Worm (Caenorhabditis elegans) whole organism, midembryonic: ENCODE measurements around the gene rnh-1.0.

ENCODE experiments used
- T22C8.4 ChIP-seq: fragments of 200-800 bp; sonication (Bioruptor generic); IDR thresholded peaks from 2 replicates; pipeline ENCODE4 v1.3.6; 2022; ENCODE audit warnings: missing genetic modification characterization, missing compliant biosample characterization
- flt-1 ChIP-seq: fragments of 200-800 bp; sonication (Bioruptor generic); IDR thresholded peaks from 2 replicates; pipeline ENCODE4 v1.3.6; 2022; ENCODE audit warnings: missing genetic modification characterization, missing compliant biosample characterization
- klf-2 ChIP-seq: fragments of 200-800 bp; sonication (Bioruptor generic); conservative IDR thresholded peaks from 2 replicates; pipeline ENCODE4 v1.3.6; 2022; ENCODE audit warnings: missing genetic modification reagents, missing genetic modification characterization, missing compliant biosample characterization
- tab-1 ChIP-seq: fragments of 200-800 bp; sonication (Bioruptor generic); IDR thresholded peaks from 2 replicates; pipeline ENCODE4 v1.3.6; 2022; ENCODE audit warnings: missing genetic modification characterization, missing compliant biosample characterization
- ztf-23 ChIP-seq: fragments of 200-800 bp; sonication (Bioruptor generic); IDR thresholded peaks from 2 replicates; pipeline ENCODE4 v1.3.6; 2022; ENCODE audit warnings: missing genetic modification reagents, missing genetic modification characterization, missing compliant biosample characterization
- ztf-29 ChIP-seq: fragments of 200-800 bp; sonication (Bioruptor generic); IDR thresholded peaks from 2 replicates; pipeline ENCODE4 v1.3.6; 2022; ENCODE audit warnings: missing genetic modification reagents, missing genetic modification characterization, missing compliant biosample characterization

- TF ChIP-seq ztf-23 (GFP tag; lab: Robert Waterston, UW), result no peak
- TF ChIP-seq flt-1 (GFP tag; lab: Robert Waterston, UW), result no peak
- no peak for TF ChIP-seq T22C8.4
- TF ChIP-seq tab-1, result no peak
- TF ChIP-seq ztf-29 (GFP tag; lab: Robert Waterston, UW), result no peak
- no peak for TF ChIP-seq klf-2
Observed at ce11 chrII:5047279-5047678, 52.2 kb downstream of the rnh-1.0 start.
